Fruit fly (Drosophila melanogaster): ENCODE data around the gene CG6726.

CG6726 gene

dm6 chr3R:23127796-23128195 is 36.3 kb downstream of the CG6726 start, which contains the start of gene CG31457:
Gene CG31457 (minus strand): TSS chr3R:23127981.
- TF ChIP-seq CG8478 (optimal IDR thresholded peaks at IDR 0.05) (no peak), CTCF (optimal IDR thresholded peaks at IDR 0.05) (peak; percentile 49 to 50)

- TF ChIP-seq CTCF (optimal IDR thresholded peaks at IDR 0.05) (no peak), CG8478 (optimal IDR thresholded peaks at IDR 0.05) (no peak)
Measured at dm6 chr3R:23129617-23130016, 38.1 kb downstream of the CG6726 start.

- TF ChIP-seq CTCF (optimal IDR thresholded peaks at IDR 0.05) (no peak), CG8478 (optimal IDR thresholded peaks at IDR 0.05) (no peak)
Measured at dm6 chr3R:23130181-23130580, 38.7 kb downstream of the CG6726 start.

- TF ChIP-seq CTCF (optimal IDR thresholded peaks at IDR 0.05) (no peak), CG8478 (optimal IDR thresholded peaks at IDR 0.05) (no peak)
Measured at dm6 chr3R:23130884-23131283, 39.4 kb downstream of the CG6726 start.

dm6 chr3R:23131341-23131884 is 39.9 kb downstream of the CG6726 start:
- TF ChIP-seq CTCF (optimal IDR thresholded peaks at IDR 0.05) (no peak), CG8478 (optimal IDR thresholded peaks at IDR 0.05) (no peak)

- TF ChIP-seq CG8478 (optimal IDR thresholded peaks at IDR 0.05) (no peak), CTCF (optimal IDR thresholded peaks at IDR 0.05) (no peak)
Measured at dm6 chr3R:23132299-23132698, 40.8 kb downstream of the CG6726 start.

- no peak for TF ChIP-seq CG8478 (optimal IDR thresholded peaks at IDR 0.05)
- no peak for TF ChIP-seq CTCF (optimal IDR thresholded peaks at IDR 0.05)
Measured at dm6 chr3R:23133301-23133828, 41.8 kb downstream of the CG6726 start.

- TF ChIP-seq CG8478 (optimal IDR thresholded peaks at IDR 0.05) (no peak), CTCF (optimal IDR thresholded peaks at IDR 0.05) (no peak)
Measured at dm6 chr3R:23134690-23135089, 43.2 kb downstream of the CG6726 start.

dm6 chr3R:23138439-23138838 is 46.9 kb downstream of the CG6726 start:
- TF ChIP-seq CG8478 (optimal IDR thresholded peaks at IDR 0.05) = no peak
- no peak for TF ChIP-seq CTCF (optimal IDR thresholded peaks at IDR 0.05)

dm6 chr3R:23138992-23139633 is 47.6 kb downstream of the CG6726 start:
- TF ChIP-seq CTCF (optimal IDR thresholded peaks at IDR 0.05) (no peak), CG8478 (optimal IDR thresholded peaks at IDR 0.05) (no peak)

dm6 chr3R:23139634-23140010 is 48.1 kb downstream of the CG6726 start:
- TF ChIP-seq CG8478 (optimal IDR thresholded peaks at IDR 0.05) = no peak
- TF ChIP-seq CTCF (optimal IDR thresholded peaks at IDR 0.05) = no peak

- TF ChIP-seq CTCF (optimal IDR thresholded peaks at IDR 0.05) (no peak), CG8478 (optimal IDR thresholded peaks at IDR 0.05) (no peak)
Measured at dm6 chr3R:23140280-23140679, 48.8 kb downstream of the CG6726 start.

- no peak for TF ChIP-seq CTCF (optimal IDR thresholded peaks at IDR 0.05)
Measured at dm6 chr3R:23141113-23141512, 49.6 kb downstream of the CG6726 start.

dm6 chr3R:23141678-23142338 is 50.3 kb downstream of the CG6726 start, which contains the start of gene hh:
Gene hh (minus strand): TSS chr3R:23141906.
- TF ChIP-seq CG8478 (optimal IDR thresholded peaks at IDR 0.05) = no peak
- no peak for TF ChIP-seq CTCF (optimal IDR thresholded peaks at IDR 0.05)

- no peak for TF ChIP-seq CG8478 (optimal IDR thresholded peaks at IDR 0.05)
- TF ChIP-seq CTCF (optimal IDR thresholded peaks at IDR 0.05) = no peak
Measured at dm6 chr3R:23143440-23143839, 51.9 kb downstream of the CG6726 start.

- TF ChIP-seq CG8478 (optimal IDR thresholded peaks at IDR 0.05) (no peak), CTCF (optimal IDR thresholded peaks at IDR 0.05) (no peak)
Measured at dm6 chr3R:23144654-23145053, 53.1 kb downstream of the CG6726 start.

All from S2 (cell line).